Fruit fly (Drosophila melanogaster): ENCODE measurements around the gene CG10680.

Gene CG10680

DNA sequence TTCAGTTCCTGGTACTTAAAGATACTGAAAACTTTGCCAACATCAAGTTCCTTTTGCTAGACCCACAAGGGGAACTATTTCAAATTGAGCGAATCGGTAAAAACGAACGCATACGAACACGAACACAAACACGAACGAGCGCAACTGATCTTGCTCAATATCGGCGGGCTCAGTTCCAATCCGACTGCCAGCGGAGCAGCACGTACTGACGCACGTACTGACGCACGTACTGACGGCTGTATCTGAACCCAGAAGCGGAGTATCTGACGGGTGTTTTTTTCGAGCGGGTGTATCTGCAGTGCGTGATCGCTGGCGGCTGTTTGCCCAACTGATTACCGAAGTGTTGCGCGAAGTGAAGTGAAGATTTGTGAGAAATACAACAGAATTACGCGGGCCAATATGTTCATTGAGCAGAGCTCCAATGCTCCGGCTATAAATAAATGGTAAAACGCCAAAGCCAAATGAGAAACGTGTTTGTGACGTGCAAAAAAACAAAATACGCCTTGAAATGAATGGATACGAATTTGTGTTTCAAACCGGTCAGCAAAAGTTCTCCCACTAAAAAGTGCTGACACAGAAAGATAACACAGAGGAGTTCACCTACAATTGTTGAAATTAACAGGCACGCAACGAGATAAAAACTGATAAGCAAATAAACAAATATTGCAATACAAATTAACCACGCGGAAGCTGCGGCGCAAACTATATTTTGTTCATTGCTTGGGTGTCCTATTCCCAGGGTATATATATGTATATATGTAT is 28.7 kb upstream of the CG10680 start (continued):
- TF ChIP-seq gcm (GFP tag; optimal IDR thresholded peaks at IDR 0.05) = peak; percentile 62
- no peak for TF ChIP-seq corto (GFP tag; optimal IDR thresholded peaks at IDR 0.05)
- TF ChIP-seq CG9437 (GFP tag; optimal IDR thresholded peaks at IDR 0.05) = no peak
- no peak for TF ChIP-seq lbe (GFP tag; optimal IDR thresholded peaks at IDR 0.05)
- no peak for TF ChIP-seq stwl (tag; optimal IDR thresholded peaks at IDR 0.05)
- TF ChIP-seq Jarid2 (GFP tag; optimal IDR thresholded peaks at IDR 0.05) = peak; percentile 99
- TF ChIP-seq H2.0 (GFP tag; IDR thresholded peaks at IDR 0.05) = 0 out of 2 replicates have a peak, but pooled peaks have one; percentile 13
- TF ChIP-seq CG15479 (GFP tag; optimal IDR thresholded peaks at IDR 0.05) = peak; percentile 18
- no peak for TF ChIP-seq Bdp1 (GFP tag; optimal IDR thresholded peaks at IDR 0.05)
- TF ChIP-seq CG30020 (tag; optimal IDR thresholded peaks at IDR 0.05) = no peak
- no peak for TF ChIP-seq CG7556 (GFP tag; optimal IDR thresholded peaks at IDR 0.05)
- TF ChIP-seq zen2 (GFP tag; IDR thresholded peaks at IDR 0.05; ENCODE audit: partially characterized antibody) = no peak; the same call in 2 of the 3 replicates
- TF ChIP-seq schlank (tag; optimal IDR thresholded peaks at IDR 0.05) = no peak
- no peak for TF ChIP-seq CG8765 (GFP tag; IDR thresholded peaks at IDR 0.05)
- no peak for TF ChIP-seq ase (GFP tag; IDR thresholded peaks at IDR 0.05)
- TF ChIP-seq CG5953 (GFP tag; IDR thresholded peaks at IDR 0.05) = 0 out of 2 replicates have a peak, but pooled peaks have one; percentile 11
- no peak for TF ChIP-seq cato (GFP tag; optimal IDR thresholded peaks at IDR 0.05; ENCODE audit: borderline replicate concordance)
- TF ChIP-seq sima (GFP tag; optimal IDR thresholded peaks at IDR 0.05) = no peak
- TF ChIP-seq gce (GFP tag; IDR thresholded peaks at IDR 0.05) = 0 out of 3 replicates have a peak, but pooled peaks have one; percentile 45
- TF ChIP-seq CG12769 (tag; optimal IDR thresholded peaks at IDR 0.05) = peak; percentile 80
- 0 out of 3 replicates have a peak, but pooled peaks have one; percentile 25 for TF ChIP-seq CG11695 (GFP tag; IDR thresholded peaks at IDR 0.05)
- peak; percentile 44; the same call in 1 of the 2 replicates for TF ChIP-seq Drgx (GFP tag; IDR thresholded peaks at IDR 0.05)
- TF ChIP-seq run (tag; optimal IDR thresholded peaks at IDR 0.05) = no peak
- no peak for TF ChIP-seq lov (optimal IDR thresholded peaks at IDR 0.05)
- TF ChIP-seq lov (GFP tag; IDR thresholded peaks at IDR 0.05) = 0 out of 3 replicates have a peak, but pooled peaks have one; percentile 34
- TF ChIP-seq da (GFP tag; optimal IDR thresholded peaks at IDR 0.05) = no peak
- 0 out of 3 replicates have a peak, but pooled peaks have one; percentile 24 for TF ChIP-seq CG14860 (GFP tag; IDR thresholded peaks at IDR 0.05; ENCODE audit: partially characterized antibody)
- TF ChIP-seq crol (GFP tag; IDR thresholded peaks at IDR 0.05) = no peak
- no peak for TF ChIP-seq CG15601 (tag; optimal IDR thresholded peaks at IDR 0.05)
- TF ChIP-seq HLHmδ (GFP tag; optimal IDR thresholded peaks at IDR 0.05) = peak; percentile 81
- TF ChIP-seq CG12391 (tag; optimal IDR thresholded peaks at IDR 0.05) = no peak
- TF ChIP-seq E2f2 (GFP tag; IDR thresholded peaks at IDR 0.05) = peak; percentile 29; the same call in 1 of the 2 replicates
- TF ChIP-seq otp (GFP tag; IDR thresholded peaks at IDR 0.05) = peak; percentile 74; the same call in 2 of the 3 replicates
- no peak for TF ChIP-seq CG10267 (tag; optimal IDR thresholded peaks at IDR 0.05)
- no peak for TF ChIP-seq CG11398 (GFP tag; optimal IDR thresholded peaks at IDR 0.05)
- peak; percentile 14 for TF ChIP-seq CG8388 (GFP tag; optimal IDR thresholded peaks at IDR 0.05)
- no peak for TF ChIP-seq pum (GFP tag; optimal IDR thresholded peaks at IDR 0.05)
- TF ChIP-seq CG2712 (tag; optimal IDR thresholded peaks at IDR 0.05) = peak; percentile 17
- peak; percentile 63; the same call in 1 of the 2 replicates for TF ChIP-seq CG13287 (GFP tag; IDR thresholded peaks at IDR 0.05; ENCODE audit: partially characterized antibody)
- TF ChIP-seq CG9727 (GFP tag; optimal IDR thresholded peaks at IDR 0.05) = peak; percentile 21
- no peak for TF ChIP-seq ATbp (GFP tag; optimal IDR thresholded peaks at IDR 0.05)
- peak; percentile 33 for TF ChIP-seq mirr (GFP tag; optimal IDR thresholded peaks at IDR 0.05)
- TF ChIP-seq CG10209 (GFP tag; optimal IDR thresholded peaks at IDR 0.05) = peak; percentile 46
- no peak for TF ChIP-seq CG3847 (GFP tag; IDR thresholded peaks at IDR 0.05)
- TF ChIP-seq Mad (GFP tag; optimal IDR thresholded peaks at IDR 0.05) = peak; percentile 26
- no peak for TF ChIP-seq disco-r (GFP tag; optimal IDR thresholded peaks at IDR 0.05)
- TF ChIP-seq HHEX (GFP tag; optimal IDR thresholded peaks at IDR 0.05) = peak; percentile 46
- no peak for TF ChIP-seq sisA (GFP tag; IDR thresholded peaks at IDR 0.05)

All from whole organism, embryonic.